Worm (Caenorhabditis elegans) whole organism, L1 larva: Measurements from ENCODE around the gene immt-1.

Source experiments
- nhr-47 ChIP-seq: sonication (generic microtip); optimal IDR thresholded peaks from 2 replicates; lab custom pipeline; 2016; ENCODE audit warnings: mild to moderate bottlenecking, missing genetic modification characterization, moderate library complexity, missing compliant biosample characterization
- unc-62 ChIP-seq: fragments of 150-350 bp; optimal IDR thresholded peaks from 2 replicates; lab custom pipeline; 2014; ENCODE audit warnings: missing biosample characterization, missing genetic modification reagents, missing genetic modification characterization

DNA sequence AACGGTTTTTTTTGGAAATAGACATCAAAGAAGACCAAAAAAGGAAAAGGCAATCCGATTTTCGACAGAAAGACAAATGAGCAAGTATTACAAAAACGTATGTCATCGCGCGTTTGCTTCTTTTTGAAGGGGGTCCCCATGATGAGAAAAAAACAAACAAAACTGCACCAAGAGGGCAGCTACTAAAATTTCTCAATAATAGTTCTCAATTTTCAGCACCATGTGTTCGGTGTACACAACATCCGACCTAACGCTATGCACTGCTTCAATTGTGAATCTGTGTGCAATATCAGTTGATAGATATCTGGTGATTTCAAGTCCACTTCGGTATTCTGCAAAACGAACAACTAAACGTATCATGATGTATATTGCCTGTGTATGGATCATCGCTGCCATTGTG lies 12.5 kb downstream of the immt-1 start:
- no peak for TF ChIP-seq nhr-47 (tag; lab: Kevin White, UChicago)
- no peak for TF ChIP-seq unc-62 (GFP tag; lab: Kevin White, UChicago)
